Fruit fly (Drosophila melanogaster) whole organism, wandering third instar larva: ENCODE results near the gene Ir25a.

ENCODE experiments used
- CG32264 ChIP-seq: fragments of 200-800 bp; sonication (Bioruptor generic); optimal IDR thresholded peaks from 2 replicates; lab custom pipeline; 2016; ENCODE audit warnings: missing biosample characterization, missing genetic modification characterization
- Hnf4 ChIP-seq: fragments of 200-800 bp; sonication (Bioruptor generic); optimal IDR thresholded peaks from 2 replicates; lab custom pipeline; 2016; ENCODE audit warnings: missing biosample characterization, mild to moderate bottlenecking, missing genetic modification characterization
- Myc ChIP-seq: fragments of >200 bp; optimal IDR thresholded peaks from 2 replicates; lab custom pipeline; 2017
- Vsx2 ChIP-seq: fragments of 200-300, 225-300 bp; sonication (Bioruptor generic); optimal IDR thresholded peaks from 2 replicates; lab custom pipeline; 2018; ENCODE audit warnings: missing biosample characterization, missing genetic modification characterization; ENCODE audit not compliant: partially characterized antibody
- dmrt93B ChIP-seq: fragments of 200-800 bp; sonication (Bioruptor generic); optimal IDR thresholded peaks from 2 replicates; lab custom pipeline; 2018; ENCODE audit warnings: missing biosample characterization, mild to moderate bottlenecking, missing genetic modification characterization
- dsf ChIP-seq: sonication (Bioruptor generic); optimal IDR thresholded peaks from 2 replicates; lab custom pipeline; 2016; ENCODE audit warnings: missing biosample characterization, missing genetic modification characterization, borderline replicate concordance
- pan ChIP-seq: fragments of >200 bp; optimal IDR thresholded peaks from 2 replicates; lab custom pipeline; 2017
- psq ChIP-seq: fragments of 200-800 bp; sonication (Bioruptor generic); optimal IDR thresholded peaks from 3 replicates; lab custom pipeline; 2017; ENCODE audit warnings: missing biosample characterization, mild to moderate bottlenecking, missing genetic modification characterization, moderate library complexity
- usp ChIP-seq: fragments of >200 bp; optimal IDR thresholded peaks from 2 replicates; lab custom pipeline; 2017; ENCODE audit warnings: missing biosample characterization, missing genetic modification characterization

DNA sequence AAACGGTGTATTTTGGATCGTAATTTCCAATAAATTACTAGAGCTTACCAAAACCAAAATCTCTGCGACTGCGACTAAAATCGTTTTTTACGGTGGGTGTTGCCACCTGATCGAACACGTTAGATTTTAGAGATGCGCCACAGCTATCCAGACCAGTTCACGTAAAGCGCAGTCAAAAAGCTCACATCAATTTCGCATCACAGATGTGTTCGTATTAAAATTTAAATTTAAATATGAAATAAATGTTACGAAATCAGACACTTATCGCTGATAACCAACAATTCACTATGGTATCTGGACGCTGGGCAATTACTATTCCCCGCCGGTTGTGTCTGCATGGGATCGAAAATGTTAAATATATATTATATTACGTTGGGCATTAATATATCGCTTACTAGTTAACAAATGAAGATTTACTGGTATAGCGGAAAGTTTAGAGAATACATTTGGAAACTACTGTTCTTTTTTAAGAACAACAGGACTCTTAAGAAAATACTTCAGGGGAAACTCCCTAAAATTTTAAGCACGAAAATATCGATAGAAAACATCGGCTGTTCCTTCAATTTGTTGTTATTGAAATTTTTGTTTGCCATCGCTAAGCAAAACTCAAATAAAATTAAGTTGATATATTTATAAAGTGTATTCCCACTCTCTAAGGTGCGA lies 12.2 kb upstream of the Ir25a start, which contains the start of the genes mxt and CG11927:
- no peak for TF ChIP-seq usp (GFP tag; lab: Kevin White, UChicago)
- TF ChIP-seq dmrt93B (GFP tag; lab: Kevin White, UChicago): no peak
- TF ChIP-seq Hnf4: no peak
- no peak for TF ChIP-seq pan (lab: Kevin White, UChicago)
- no peak for TF ChIP-seq dsf
- peak; percentile 67 for TF ChIP-seq Myc (lab: Kevin White, UChicago)
- TF ChIP-seq psq (GFP tag; lab: Kevin White, UChicago): peak; percentile 43
- no peak for TF ChIP-seq CG32264 (GFP tag; lab: Kevin White, UChicago)
- TF ChIP-seq Vsx2 (GFP tag; lab: Kevin White, UChicago): no peak
